Fruit fly (Drosophila melanogaster): ENCODE results near the gene Chpf.
A peak's percentile ranks its signal among the peaks of the same experiment; 100 is the strongest.

The Chpf gene

DNA sequence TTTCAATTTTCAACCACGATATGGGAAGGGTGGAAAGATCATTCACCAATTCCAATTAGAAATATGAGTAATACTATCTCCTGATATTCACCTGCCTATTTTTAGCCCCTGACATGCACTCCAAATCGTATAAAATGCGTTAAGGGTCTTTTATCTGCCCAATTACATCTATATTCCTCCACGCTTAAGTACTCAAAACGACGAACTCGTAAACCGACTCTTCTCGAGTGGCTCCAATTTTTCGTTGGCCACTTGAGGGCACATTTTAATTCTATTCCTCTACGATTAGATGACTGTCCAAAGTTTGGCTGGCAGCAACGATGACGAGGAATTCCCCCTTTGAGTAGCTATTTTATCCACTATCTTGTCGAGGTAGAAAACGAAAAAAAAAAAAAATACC, 10.4 kb downstream of the Chpf start:
- TF ChIP-seq tj (GFP tag; optimal IDR thresholded peaks at IDR 0.05) (no peak), ovo (GFP tag; optimal IDR thresholded peaks at IDR 0.05) (no peak), kay (GFP tag; ENCODE audit: borderline replicate concordance) (no peak), Hr96 (GFP tag; optimal IDR thresholded peaks at IDR 0.05) (no peak), CG33017 (tag; optimal IDR thresholded peaks at IDR 0.05) (no peak), Mnt (GFP tag; optimal IDR thresholded peaks at IDR 0.05) (no peak), CG5204 (GFP tag; optimal IDR thresholded peaks at IDR 0.05) (no peak), toe (GFP tag; optimal IDR thresholded peaks at IDR 0.05) (no peak), CG7045 (GFP tag; optimal IDR thresholded peaks at IDR 0.05) (no peak), pad (GFP tag; optimal IDR thresholded peaks at IDR 0.05) (no peak), CG14711 (tag; optimal IDR thresholded peaks at IDR 0.05) (no peak), CG11617 (GFP tag; optimal IDR thresholded peaks at IDR 0.05) (no peak), Clk (GFP tag; optimal IDR thresholded peaks at IDR 0.05) (no peak), CG12768 (GFP tag; optimal IDR thresholded peaks at IDR 0.05) (no peak), bab1 (GFP tag; optimal IDR thresholded peaks at IDR 0.05) (no peak)

DNA sequence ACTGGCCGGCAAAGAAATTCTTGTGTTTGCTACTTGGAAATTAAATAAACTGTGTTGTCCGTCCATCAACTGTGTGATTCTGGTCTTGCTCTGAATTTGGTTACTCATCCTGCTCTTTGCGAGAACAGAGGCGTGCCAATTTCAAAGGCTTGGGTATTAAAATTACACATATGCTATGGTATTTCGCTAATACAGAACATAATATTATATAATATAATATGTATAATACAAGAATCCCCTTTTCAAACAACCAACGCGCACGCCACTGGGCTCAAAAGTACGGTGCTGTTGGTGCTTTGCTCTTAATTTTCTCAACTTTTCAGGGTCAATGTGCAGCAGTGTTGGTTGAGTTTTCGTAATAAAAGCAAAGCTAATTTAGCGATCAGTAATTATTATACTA, 12.3 kb downstream of the Chpf start:
- peak; percentile 22 for TF ChIP-seq CG33017 (tag; optimal IDR thresholded peaks at IDR 0.05)
- TF ChIP-seq CG14711 (tag; optimal IDR thresholded peaks at IDR 0.05), result peak; percentile 16
- no peak for TF ChIP-seq ovo (GFP tag; optimal IDR thresholded peaks at IDR 0.05)
- TF ChIP-seq CG7101 (tag; optimal IDR thresholded peaks at IDR 0.05), result peak; percentile 20

DNA sequence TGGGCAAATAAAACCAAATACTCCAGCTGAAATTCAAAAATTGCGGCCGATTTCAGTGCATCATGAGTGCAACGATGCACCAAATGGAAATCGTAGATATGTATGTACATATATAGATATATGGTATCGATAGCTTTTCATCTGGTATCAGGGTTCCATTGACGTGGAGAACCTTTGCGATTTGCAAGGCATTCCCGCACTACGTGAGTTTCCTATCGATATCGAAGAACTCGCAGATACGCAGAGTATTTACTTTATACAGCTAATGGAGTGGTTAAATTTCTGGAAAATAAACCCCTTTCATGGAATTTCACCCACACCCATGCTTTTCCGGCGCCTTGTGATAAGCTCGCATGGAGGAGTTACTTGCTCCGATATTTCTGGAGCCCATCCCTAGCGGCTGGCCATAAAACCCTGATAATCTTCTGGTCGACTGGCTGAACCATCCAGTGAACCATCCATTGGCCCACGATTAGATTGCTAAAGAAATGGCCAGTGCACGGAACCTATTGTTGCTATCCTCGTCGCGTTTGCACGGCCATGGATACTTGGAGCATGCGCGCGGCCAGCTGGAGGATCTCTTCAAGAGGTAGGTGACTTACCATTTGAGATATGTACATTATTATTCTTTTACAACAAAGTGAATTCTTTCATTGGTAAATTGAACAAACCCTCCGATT, 18.0 kb downstream of the Chpf start, which contains the start of gene CG2200:
CG2200 (plus strand) TSS at position 215 of the 680 bp plus-strand sequence.
- peak; percentile 15 for TF ChIP-seq Clk (GFP tag; optimal IDR thresholded peaks at IDR 0.05)
- peak; percentile 42 for TF ChIP-seq cic (GFP tag; optimal IDR thresholded peaks at IDR 0.05)
- peak; percentile 23 for TF ChIP-seq CG33017 (tag; optimal IDR thresholded peaks at IDR 0.05)
- TF ChIP-seq Hr96 (GFP tag; optimal IDR thresholded peaks at IDR 0.05), result peak; percentile 81
- TF ChIP-seq bab1 (GFP tag; optimal IDR thresholded peaks at IDR 0.05), result peak; percentile 85
- TF ChIP-seq CG7045 (GFP tag; optimal IDR thresholded peaks at IDR 0.05), result peak; percentile 13
- TF ChIP-seq cnc (optimal IDR thresholded peaks at IDR 0.05), result no peak
- TF ChIP-seq CG7101 (tag; optimal IDR thresholded peaks at IDR 0.05), result peak; percentile 83
- TF ChIP-seq ovo (GFP tag; optimal IDR thresholded peaks at IDR 0.05), result peak; percentile 25
- TF ChIP-seq CG11617 (GFP tag; optimal IDR thresholded peaks at IDR 0.05), result peak; percentile 83
- peak; percentile 48 for TF ChIP-seq toe (GFP tag; optimal IDR thresholded peaks at IDR 0.05)
- TF ChIP-seq Crg-1 (GFP tag; optimal IDR thresholded peaks at IDR 0.05), result peak; percentile 84
- TF ChIP-seq tj (GFP tag; optimal IDR thresholded peaks at IDR 0.05), result peak; percentile 55
- TF ChIP-seq CG1620 (GFP tag; optimal IDR thresholded peaks at IDR 0.05), result peak; percentile 52
- TF ChIP-seq Mnt (GFP tag; optimal IDR thresholded peaks at IDR 0.05), result peak; percentile 81
- peak; percentile 51 for TF ChIP-seq CG12768 (GFP tag; optimal IDR thresholded peaks at IDR 0.05)
- TF ChIP-seq pad (GFP tag; optimal IDR thresholded peaks at IDR 0.05), result peak; percentile 58
- peak; percentile 54 for TF ChIP-seq CG5204 (GFP tag; optimal IDR thresholded peaks at IDR 0.05)
- peak; percentile 77 for TF ChIP-seq CG14711 (tag; optimal IDR thresholded peaks at IDR 0.05)
- TF ChIP-seq kay (GFP tag; ENCODE audit: borderline replicate concordance), result no peak

DNA sequence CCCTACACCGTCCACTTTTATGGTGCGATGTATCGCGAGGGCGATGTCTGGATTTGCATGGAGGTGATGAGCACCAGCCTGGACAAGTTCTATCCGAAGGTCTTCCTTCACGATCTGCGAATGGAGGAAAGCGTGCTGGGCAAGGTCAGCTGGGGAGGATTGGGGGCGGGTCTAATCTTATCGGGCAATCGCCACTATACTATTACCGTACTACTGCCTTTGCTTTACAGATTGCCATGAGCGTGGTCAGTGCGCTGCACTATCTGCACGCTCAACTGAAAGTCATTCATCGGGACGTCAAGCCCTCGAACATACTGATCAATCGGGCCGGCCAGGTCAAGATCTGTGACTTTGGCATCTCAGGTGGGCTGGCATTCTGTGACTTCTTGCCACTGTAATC, 20.4 kb downstream of the Chpf start:
- no peak for TF ChIP-seq bab1 (GFP tag; optimal IDR thresholded peaks at IDR 0.05)
- no peak for TF ChIP-seq CG7101 (tag; optimal IDR thresholded peaks at IDR 0.05)
- peak; percentile 96 for TF ChIP-seq cic (GFP tag; optimal IDR thresholded peaks at IDR 0.05)

DNA sequence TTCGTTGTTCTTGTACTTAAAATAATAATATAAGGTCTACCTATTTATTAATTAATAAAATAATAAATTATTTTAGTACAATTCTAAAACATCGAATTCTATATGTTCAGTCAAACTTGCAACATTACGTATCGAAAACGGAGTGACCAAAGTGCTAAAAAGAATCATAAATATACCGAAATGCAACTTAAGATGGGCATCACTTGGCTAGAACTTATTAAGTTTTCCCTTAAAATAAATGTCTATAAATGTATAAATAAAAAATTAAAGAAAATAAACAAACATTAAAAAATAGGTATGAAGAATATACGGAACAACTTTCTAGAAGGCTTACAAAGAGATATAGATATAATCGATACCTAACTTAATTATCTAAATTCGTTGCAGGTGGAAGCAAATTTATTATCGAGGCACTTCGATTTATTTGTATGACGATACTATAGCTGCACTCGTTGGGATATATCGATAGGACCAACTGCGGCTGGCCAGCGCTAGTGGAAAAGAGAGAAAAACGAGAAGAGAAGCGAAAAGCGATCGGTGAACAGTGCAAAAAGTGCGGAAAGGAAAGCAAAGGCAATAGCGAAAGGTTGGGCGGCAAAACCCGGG, 21.5 kb downstream of the Chpf start, which contains the start of gene lic:
lic (plus strand) TSS at position 490 of the 606 bp plus-strand sequence.
- TF ChIP-seq toe (GFP tag; optimal IDR thresholded peaks at IDR 0.05), result no peak
- TF ChIP-seq CG12768 (GFP tag; optimal IDR thresholded peaks at IDR 0.05), result no peak
- TF ChIP-seq CG7045 (GFP tag; optimal IDR thresholded peaks at IDR 0.05), result no peak
- TF ChIP-seq kay (GFP tag; ENCODE audit: borderline replicate concordance), result peak; percentile 31
- TF ChIP-seq cic (GFP tag; optimal IDR thresholded peaks at IDR 0.05), result no peak
- TF ChIP-seq CG11617 (GFP tag; optimal IDR thresholded peaks at IDR 0.05), result no peak
- TF ChIP-seq ovo (GFP tag; optimal IDR thresholded peaks at IDR 0.05), result no peak
- TF ChIP-seq CG33017 (tag; optimal IDR thresholded peaks at IDR 0.05), result no peak
- TF ChIP-seq bab1 (GFP tag; optimal IDR thresholded peaks at IDR 0.05), result peak; percentile 39

DNA sequence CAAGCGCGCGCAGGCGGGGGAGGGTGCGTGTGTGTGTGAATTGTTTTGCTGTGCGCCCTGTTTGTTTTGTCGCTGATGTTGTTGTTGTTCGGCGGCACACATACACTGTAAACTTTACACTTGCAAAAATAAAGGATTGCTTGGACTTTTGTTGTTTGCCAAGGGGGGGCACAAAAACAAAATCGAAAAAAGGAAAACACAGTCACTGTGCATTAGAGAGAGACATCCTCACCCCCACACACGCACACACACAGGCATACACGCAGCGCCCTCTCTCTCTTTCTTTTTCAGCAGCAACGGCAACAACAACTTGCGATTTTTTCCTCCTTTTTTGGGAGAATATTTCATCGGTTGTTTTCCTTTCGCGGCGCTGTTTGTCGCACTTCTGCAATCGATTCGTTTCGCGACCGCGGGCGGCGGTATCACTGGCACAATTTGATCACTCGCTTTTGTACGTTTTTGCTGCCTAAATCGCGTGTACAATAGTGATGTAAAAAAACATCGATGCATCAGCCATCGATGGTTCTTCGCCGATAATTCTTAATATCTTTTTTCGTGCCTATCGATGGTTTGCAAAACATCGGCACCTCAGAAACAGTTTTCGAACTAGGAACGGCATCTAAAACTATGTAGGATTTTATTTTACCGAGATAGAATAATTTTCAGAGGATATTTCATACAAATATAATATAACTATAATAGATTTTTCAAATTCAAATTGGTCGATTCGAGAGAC, 22.2 kb downstream of the Chpf start, which contains the start of gene hep:
hep (minus strand) TSS at position 515 of the 736 bp plus-strand sequence.
- TF ChIP-seq Hr96 (GFP tag; optimal IDR thresholded peaks at IDR 0.05) (no peak), CG1620 (GFP tag; optimal IDR thresholded peaks at IDR 0.05) (no peak), kay (GFP tag; ENCODE audit: borderline replicate concordance) (no peak), bab1 (GFP tag; optimal IDR thresholded peaks at IDR 0.05) (peak; percentile 23), cnc (optimal IDR thresholded peaks at IDR 0.05) (no peak), CG12768 (GFP tag; optimal IDR thresholded peaks at IDR 0.05) (no peak), CG5204 (GFP tag; optimal IDR thresholded peaks at IDR 0.05) (no peak), ovo (GFP tag; optimal IDR thresholded peaks at IDR 0.05) (no peak), cic (GFP tag; optimal IDR thresholded peaks at IDR 0.05) (peak; percentile 11), toe (GFP tag; optimal IDR thresholded peaks at IDR 0.05) (no peak), CG33017 (tag; optimal IDR thresholded peaks at IDR 0.05) (no peak), CG7101 (tag; optimal IDR thresholded peaks at IDR 0.05) (no peak), CG7045 (GFP tag; optimal IDR thresholded peaks at IDR 0.05) (no peak), Clk (GFP tag; optimal IDR thresholded peaks at IDR 0.05) (no peak), Mnt (GFP tag; optimal IDR thresholded peaks at IDR 0.05) (peak; percentile 36), CG11617 (GFP tag; optimal IDR thresholded peaks at IDR 0.05) (no peak), CG14711 (tag; optimal IDR thresholded peaks at IDR 0.05) (no peak), tj (GFP tag; optimal IDR thresholded peaks at IDR 0.05) (peak; percentile 21), Crg-1 (GFP tag; optimal IDR thresholded peaks at IDR 0.05) (peak; percentile 4), pad (GFP tag; optimal IDR thresholded peaks at IDR 0.05) (peak; percentile 40)

All from whole organism, adult.